Worm (Caenorhabditis elegans) whole organism, midembryonic: ENCODE data around the gene dos-1.

Experiments
- T22C8.4 ChIP-seq: fragments of 200-800 bp; sonication (Bioruptor generic); IDR thresholded peaks from 2 replicates; pipeline ENCODE4 v1.3.6; 2022; ENCODE audit warnings: missing genetic modification characterization, missing compliant biosample characterization
- cog-1 ChIP-seq: sonication (generic microtip); optimal IDR thresholded peaks from 2 replicates; lab custom pipeline; 2016; ENCODE audit warnings: missing genetic modification characterization, missing compliant biosample characterization
- flt-1 ChIP-seq: fragments of 200-800 bp; sonication (Bioruptor generic); IDR thresholded peaks from 2 replicates; pipeline ENCODE4 v1.3.6; 2022; ENCODE audit warnings: missing genetic modification characterization, missing compliant biosample characterization
- med-1 ChIP-seq: sonication (generic microtip); optimal IDR thresholded peaks from 2 replicates; lab custom pipeline; 2017; ENCODE audit warnings: missing genetic modification characterization, mild to moderate bottlenecking, missing compliant biosample characterization, antibody characterized with exemption, missing genetic modification reagents; ENCODE audit not compliant: insufficient read depth
- ref-1 ChIP-seq: fragments of 200-800 bp; sonication (Bioruptor generic); conservative IDR thresholded peaks from 2 replicates; pipeline ENCODE4 v1.3.6; 2022; ENCODE audit warnings: missing genetic modification reagents, missing genetic modification characterization, missing compliant biosample characterization
- tab-1 ChIP-seq: fragments of 200-800 bp; sonication (Bioruptor generic); IDR thresholded peaks from 2 replicates; pipeline ENCODE4 v1.3.6; 2022; ENCODE audit warnings: missing genetic modification characterization, missing compliant biosample characterization
- ztf-23 ChIP-seq: fragments of 200-800 bp; sonication (Bioruptor generic); IDR thresholded peaks from 2 replicates; pipeline ENCODE4 v1.3.6; 2022; ENCODE audit warnings: missing genetic modification reagents, missing genetic modification characterization, missing compliant biosample characterization
- ztf-29 ChIP-seq: fragments of 200-800 bp; sonication (Bioruptor generic); IDR thresholded peaks from 2 replicates; pipeline ENCODE4 v1.3.6; 2022; ENCODE audit warnings: missing genetic modification reagents, missing genetic modification characterization, missing compliant biosample characterization

- TF ChIP-seq med-1 (no peak), tab-1 (no peak), ztf-23 (GFP tag; lab: Robert Waterston, UW) (no peak), cog-1 (tag; lab: Kevin White, UChicago) (no peak), ref-1 (GFP tag; lab: Robert Waterston, UW) (no peak), ztf-29 (GFP tag; lab: Robert Waterston, UW) (no peak), flt-1 (GFP tag; lab: Robert Waterston, UW) (no peak), T22C8.4 (GFP tag; lab: Robert Waterston, UW) (no peak)
Measured at ce11 chrIII:9109172-9109571, 5.4 kb downstream of the dos-1 start, which contains the start of gene cya-1.
